Fruit fly (Drosophila melanogaster) ovary, adult (tissue): ENCODE results near the gene CG14014.

Experiments used
- CG17801 ChIP-seq: fragments of 200-800 bp; optimal IDR thresholded peaks from 2 replicates; lab custom pipeline; 2019; ENCODE audit warnings: missing biosample characterization, mild to moderate bottlenecking, missing genetic modification characterization, moderate library complexity; ENCODE audit not compliant: partially characterized antibody

CG14014 gene

dm6 chr2L:5507082-5507481 lies 43.6 kb downstream of the CG14014 start:
- no peak for TF ChIP-seq CG17801 (GFP tag; lab: Kevin White, UChicago)

- no peak for TF ChIP-seq CG17801 (GFP tag; lab: Kevin White, UChicago)
Measured at dm6 chr2L:5505130-5505529, 45.5 kb downstream of the CG14014 start.

- TF ChIP-seq CG17801 (GFP tag; lab: Kevin White, UChicago): no peak
Measured at dm6 chr2L:5502868-5503267, 47.8 kb downstream of the CG14014 start.

- TF ChIP-seq CG17801 (GFP tag; lab: Kevin White, UChicago): no peak
Measured at dm6 chr2L:5501335-5501734, 49.3 kb downstream of the CG14014 start.
